Fruit fly (Drosophila melanogaster) Kc167 (cell line): ENCODE measurements around the gene CG4789.

Experiments used
- Myc ChIP-seq: fragments of >200 bp; optimal IDR thresholded peaks from 2 replicates; lab custom pipeline; 2017; ENCODE audit warnings: missing external identifiers
- Sin3A ChIP-seq: fragments of >200 bp; optimal IDR thresholded peaks from 2 replicates; lab custom pipeline; 2018; ENCODE audit warnings: missing external identifiers
- h ChIP-seq: fragments of >200 bp; optimal IDR thresholded peaks from 3 replicates; lab custom pipeline; 2018; ENCODE audit warnings: missing external identifiers
- insv ChIP-seq: fragments of >200 bp; optimal IDR thresholded peaks from 3 replicates; lab custom pipeline; 2018; ENCODE audit warnings: missing external identifiers
- psq ChIP-seq: fragments of >200 bp; optimal IDR thresholded peaks from 2 replicates; lab custom pipeline; 2017; ENCODE audit warnings: missing external identifiers

DNA sequence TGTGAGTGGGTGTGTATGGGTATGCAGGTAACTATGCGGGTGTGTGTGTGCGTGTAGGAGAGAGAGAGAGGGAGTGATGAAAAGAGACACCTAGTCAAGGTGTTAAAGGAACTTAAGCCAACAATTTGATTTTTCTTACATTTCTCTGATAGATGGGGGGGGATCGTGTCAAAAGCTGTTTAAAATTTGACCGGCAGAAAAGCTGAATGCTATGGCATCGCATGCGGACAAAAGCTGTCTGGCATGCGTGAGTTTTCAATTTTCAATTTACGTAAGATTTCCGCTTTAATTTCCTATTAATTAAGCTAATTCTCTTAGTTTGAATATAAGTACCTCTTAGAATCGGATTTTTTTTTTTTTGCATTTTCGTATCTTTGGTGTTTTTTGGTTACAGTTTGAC is 39.2 kb downstream of the CG4789 start:
- TF ChIP-seq Myc (lab: Kevin White, UChicago) (no peak), psq (lab: Kevin White, UChicago) (no peak), insv (lab: Kevin White, UChicago) (no peak), Sin3A (no peak), h (lab: Kevin White, UChicago) (no peak)
